Fruit fly (Drosophila melanogaster) whole organism, embryonic: ENCODE data around the gene CG15539.

Experiments
- Ada2b ChIP-seq: fragments of 200-800 bp; sonication (Bioruptor generic); IDR thresholded peaks from 2 replicates; pipeline ENCODE4 v1.3.6; 2022; ENCODE audit warnings: missing biosample characterization, missing genetic modification characterization
- Antp ChIP-seq: fragments of 200-800 bp; sonication (Bioruptor generic); optimal IDR thresholded peaks from 3 replicates; lab custom pipeline; 2016; ENCODE audit warnings: missing biosample characterization, missing genetic modification characterization
- Awh ChIP-seq: fragments of 200-800 bp; sonication (Bioruptor generic); IDR thresholded peaks from 2 replicates; pipeline ENCODE4, ENCODE4 v1.3.6; 2022; ENCODE audit warnings: missing biosample characterization, missing genetic modification characterization
- CG10462 ChIP-seq: fragments of 200-800 bp; sonication (Bioruptor generic); optimal IDR thresholded peaks from 2 replicates; lab custom pipeline; 2016; ENCODE audit warnings: missing biosample characterization, missing genetic modification characterization
- CG11695 ChIP-seq: fragments of 200-800 bp; sonication (Bioruptor generic); IDR thresholded peaks from 3 replicates; pipeline ENCODE4 v1.3.6; 2022; ENCODE audit warnings: missing biosample characterization, missing genetic modification characterization
- CG12659 ChIP-seq: fragments of 200-800 bp; sonication (Bioruptor generic); optimal IDR thresholded peaks from 3 replicates; lab custom pipeline; 2017; ENCODE audit warnings: mild to moderate bottlenecking, missing biosample characterization, missing genetic modification reagents, missing genetic modification characterization
- CG13287 ChIP-seq: fragments of 200-800 bp; sonication (Bioruptor generic); IDR thresholded peaks from 2 replicates; pipeline ENCODE4 v1.3.6; 2022; ENCODE audit warnings: missing biosample characterization, missing genetic modification characterization; ENCODE audit not compliant: partially characterized antibody
- CG15696 ChIP-seq: fragments of 200-800 bp; sonication (Bioruptor generic); optimal IDR thresholded peaks from 2 replicates; lab custom pipeline; 2019; ENCODE audit warnings: missing biosample characterization, mild to moderate bottlenecking, missing genetic modification characterization, moderate library complexity
- CG16813 ChIP-seq: fragments of 200-800 bp; sonication (Bioruptor generic); IDR thresholded peaks from 3 replicates; pipeline ENCODE4 v1.3.6; 2022; ENCODE audit warnings: missing biosample characterization, missing genetic modification characterization; ENCODE audit not compliant: partially characterized antibody
- CG17361 ChIP-seq: fragments of 200-800 bp; sonication (Bioruptor generic); IDR thresholded peaks from 3 replicates; pipeline ENCODE4 v1.3.6; 2022; ENCODE audit warnings: missing biosample characterization, missing genetic modification characterization
- CG17568 ChIP-seq: fragments of 200-800 bp; sonication (Bioruptor generic); optimal IDR thresholded peaks from 2 replicates; lab custom pipeline; 2018; ENCODE audit warnings: missing biosample characterization, mild to moderate bottlenecking, missing genetic modification characterization, moderate library complexity
- CG2116 ChIP-seq: fragments of 200-800 bp; sonication (Bioruptor generic); optimal IDR thresholded peaks from 3 replicates; lab custom pipeline; 2018; ENCODE audit warnings: missing biosample characterization, mild to moderate bottlenecking, missing genetic modification characterization
- CG30403 ChIP-seq: fragments of 200-800 bp; sonication (Bioruptor generic); optimal IDR thresholded peaks from 3 replicates; lab custom pipeline; 2016; ENCODE audit warnings: missing biosample characterization, missing genetic modification characterization
- CG32767 ChIP-seq: fragments of 200-800 bp; sonication (Bioruptor generic); IDR thresholded peaks from 2 replicates; pipeline ENCODE4 v1.3.6; 2022; ENCODE audit warnings: missing biosample characterization, missing genetic modification characterization
- CG33557 ChIP-seq: fragments of 200-800 bp; sonication (Bioruptor generic); optimal IDR thresholded peaks from 2 replicates; lab custom pipeline; 2019; ENCODE audit warnings: missing biosample characterization, mild to moderate bottlenecking, missing genetic modification characterization, moderate library complexity
- CG3838 ChIP-seq: fragments of 200-800 bp; sonication (Bioruptor generic); optimal IDR thresholded peaks from 3 replicates; lab custom pipeline; 2016; ENCODE audit warnings: missing biosample characterization, missing genetic modification characterization
- CG4328 ChIP-seq: fragments of 200-800 bp; sonication (Bioruptor generic); optimal IDR thresholded peaks from 3 replicates; lab custom pipeline; 2017; ENCODE audit warnings: missing biosample characterization, missing genetic modification reagents, missing genetic modification characterization
- CG4820 ChIP-seq: fragments of 200-800 bp; sonication (Bioruptor generic); optimal IDR thresholded peaks from 3 replicates; lab custom pipeline; 2016; ENCODE audit warnings: missing biosample characterization, missing genetic modification characterization
- CG7987 ChIP-seq: fragments of 200-800 bp; sonication (Bioruptor generic); optimal IDR thresholded peaks from 2 replicates; lab custom pipeline; 2018; ENCODE audit warnings: missing biosample characterization, mild to moderate bottlenecking, missing genetic modification characterization, moderate library complexity
- CG8359 ChIP-seq: fragments of 200-800 bp; sonication (Bioruptor generic); optimal IDR thresholded peaks from 2 replicates; lab custom pipeline; 2017; ENCODE audit warnings: missing biosample characterization, mild to moderate bottlenecking, missing genetic modification characterization, borderline replicate concordance
- CG9609 ChIP-seq: fragments of 200-800 bp; sonication (Bioruptor generic); optimal IDR thresholded peaks from 3 replicates; lab custom pipeline; 2016; ENCODE audit warnings: missing biosample characterization, missing genetic modification characterization
- CG9727 ChIP-seq: fragments of 200-800 bp; sonication (Bioruptor generic); optimal IDR thresholded peaks from 3 replicates; lab custom pipeline; 2017; ENCODE audit warnings: missing biosample characterization, mild to moderate bottlenecking, missing genetic modification characterization
- Ets65A ChIP-seq: fragments of 200-800 bp; sonication (Bioruptor generic); peaks from one replicate; lab custom pipeline; 2016; ENCODE audit warnings: missing biosample characterization, missing genetic modification characterization
- Fer1 ChIP-seq: fragments of 200-800 bp; sonication (Bioruptor generic); optimal IDR thresholded peaks from 2 replicates; lab custom pipeline; 2017; ENCODE audit warnings: missing biosample characterization, mild to moderate bottlenecking, missing genetic modification characterization
- Med ChIP-seq: fragments of 200-800 bp; sonication (Bioruptor generic); peaks from one replicate; lab custom pipeline; 2016; ENCODE audit warnings: missing biosample characterization, missing genetic modification characterization, mild to moderate bottlenecking, inconsistent platforms, moderate library complexity
- Nf-YC ChIP-seq: fragments of 200-800 bp; optimal IDR thresholded peaks from 3 replicates; lab custom pipeline; 2019; ENCODE audit warnings: missing biosample characterization, mild to moderate bottlenecking, missing genetic modification characterization, moderate library complexity
- Rx ChIP-seq: fragments of 200-800 bp; sonication (Bioruptor generic); IDR thresholded peaks from 2 replicates; pipeline ENCODE4 v1.3.6; 2022; ENCODE audit warnings: missing biosample characterization, missing genetic modification characterization
- Spps ChIP-seq: fragments of 200-800 bp; sonication (Bioruptor generic); optimal IDR thresholded peaks from 2 replicates; lab custom pipeline; 2018; ENCODE audit warnings: missing biosample characterization, mild to moderate bottlenecking, missing genetic modification characterization
- TFAM ChIP-seq: fragments of 200-800 bp; sonication (Bioruptor generic); optimal IDR thresholded peaks from 2 replicates; lab custom pipeline; 2017; ENCODE audit warnings: missing biosample characterization, missing genetic modification characterization, inconsistent platforms
- Taf1 ChIP-seq: fragments of 200-800 bp; sonication (Bioruptor generic); IDR thresholded peaks from 2 replicates; pipeline ENCODE4 v1.3.6; 2022; ENCODE audit warnings: missing biosample characterization, missing genetic modification characterization
- Trl ChIP-seq, 3 experiments: fragments of >200 bp in 2 of 3; fragments of 200-800 bp in 1 of 3; sonication (Bioruptor generic) in 1 of 3; optimal IDR thresholded peaks; 2 replicates in 1 of 3; 3 replicates in 2 of 3; lab custom pipeline; 2016 to 2017; ENCODE audit warnings: missing biosample characterization in 1 of 3, missing genetic modification characterization in 1 of 3
- abd-A ChIP-seq: fragments of 200-800 bp; sonication (Bioruptor generic); optimal IDR thresholded peaks from 3 replicates; lab custom pipeline; 2019; ENCODE audit warnings: missing biosample characterization, mild to moderate bottlenecking, missing genetic modification characterization, moderate library complexity
- ash1 ChIP-seq: fragments of 200-800 bp; sonication (Bioruptor generic); optimal IDR thresholded peaks from 2 replicates; lab custom pipeline; 2018; ENCODE audit warnings: missing biosample characterization, mild to moderate bottlenecking, missing genetic modification characterization
- ato ChIP-seq: fragments of 200-800 bp; sonication (Bioruptor generic); IDR thresholded peaks from 2 replicates; pipeline ENCODE4 v1.3.6; 2022; ENCODE audit warnings: missing biosample characterization, missing genetic modification characterization; ENCODE audit not compliant: partially characterized antibody
- chinmo ChIP-seq: fragments of 200-800 bp; sonication (Bioruptor generic); IDR thresholded peaks from 4 replicates; pipeline ENCODE4 v1.3.6; 2022; ENCODE audit warnings: missing biosample characterization, missing genetic modification characterization; ENCODE audit not compliant: partially characterized antibody
- dati ChIP-seq: fragments of 200-800 bp; sonication (Bioruptor generic); IDR thresholded peaks from 2 replicates; pipeline ENCODE4 v1.3.6; 2022; ENCODE audit warnings: missing biosample characterization, missing genetic modification characterization
- ewg ChIP-seq: fragments of 200-800 bp; sonication (Bioruptor generic); optimal IDR thresholded peaks from 3 replicates; lab custom pipeline; 2017; ENCODE audit warnings: mild to moderate bottlenecking, missing biosample characterization, missing genetic modification reagents, missing genetic modification characterization
- gcm ChIP-seq: fragments of 200-800 bp; sonication (Bioruptor generic); optimal IDR thresholded peaks from 2 replicates; lab custom pipeline; 2019; ENCODE audit warnings: missing biosample characterization, mild to moderate bottlenecking, missing genetic modification characterization, moderate library complexity
- gsb ChIP-seq: fragments of 200-800 bp; sonication (Bioruptor generic); IDR thresholded peaks from 2 replicates; pipeline ENCODE4 v1.3.6; 2022; ENCODE audit warnings: missing biosample characterization, missing genetic modification characterization
- kay ChIP-seq: fragments of 200-800 bp; sonication (Bioruptor generic); optimal IDR thresholded peaks from 2 replicates; lab custom pipeline; 2016; ENCODE audit warnings: missing biosample characterization, missing genetic modification characterization
- klu ChIP-seq: fragments of 200-800 bp; sonication (Bioruptor generic); IDR thresholded peaks from 2 replicates; pipeline ENCODE4 v1.3.6; 2022; ENCODE audit warnings: missing biosample characterization, missing genetic modification characterization
- mam ChIP-seq: fragments of 200-800 bp; sonication (Bioruptor generic); optimal IDR thresholded peaks from 3 replicates; lab custom pipeline; 2016; ENCODE audit warnings: missing biosample characterization, missing genetic modification characterization
- nerfin-2 ChIP-seq: fragments of 200-800 bp; sonication (Bioruptor generic); IDR thresholded peaks from 2 replicates; pipeline ENCODE4 v1.3.6; 2022; ENCODE audit warnings: missing biosample characterization, missing genetic modification characterization; ENCODE audit not compliant: partially characterized antibody
- oc ChIP-seq: fragments of 200-800 bp; sonication (Bioruptor generic); optimal IDR thresholded peaks from 2 replicates; lab custom pipeline; 2018; ENCODE audit warnings: missing biosample characterization, mild to moderate bottlenecking, missing genetic modification characterization, moderate library complexity
- odd ChIP-seq: fragments of 200-800 bp; sonication (Bioruptor generic); optimal IDR thresholded peaks from 2 replicates; lab custom pipeline; 2017; ENCODE audit warnings: missing biosample characterization, mild to moderate bottlenecking, missing genetic modification characterization
- pho ChIP-seq: fragments of 200-800 bp; sonication (Bioruptor generic); optimal IDR thresholded peaks from 2 replicates; lab custom pipeline; 2016; ENCODE audit warnings: missing biosample characterization, missing genetic modification characterization
- psq ChIP-seq: fragments of 200-800 bp; sonication (Bioruptor generic); optimal IDR thresholded peaks from 2 replicates; lab custom pipeline; 2017; ENCODE audit warnings: missing biosample characterization, missing genetic modification characterization
- row ChIP-seq: fragments of 200-800 bp; sonication (Bioruptor generic); IDR thresholded peaks from 3 replicates; pipeline ENCODE4 v1.3.6; 2022; ENCODE audit warnings: missing biosample characterization, missing genetic modification characterization
- sima ChIP-seq: fragments of 200-800 bp; sonication (Bioruptor generic); optimal IDR thresholded peaks from 2 replicates; lab custom pipeline; 2016; ENCODE audit warnings: missing biosample characterization, missing genetic modification characterization

The CG15539 gene

DNA sequence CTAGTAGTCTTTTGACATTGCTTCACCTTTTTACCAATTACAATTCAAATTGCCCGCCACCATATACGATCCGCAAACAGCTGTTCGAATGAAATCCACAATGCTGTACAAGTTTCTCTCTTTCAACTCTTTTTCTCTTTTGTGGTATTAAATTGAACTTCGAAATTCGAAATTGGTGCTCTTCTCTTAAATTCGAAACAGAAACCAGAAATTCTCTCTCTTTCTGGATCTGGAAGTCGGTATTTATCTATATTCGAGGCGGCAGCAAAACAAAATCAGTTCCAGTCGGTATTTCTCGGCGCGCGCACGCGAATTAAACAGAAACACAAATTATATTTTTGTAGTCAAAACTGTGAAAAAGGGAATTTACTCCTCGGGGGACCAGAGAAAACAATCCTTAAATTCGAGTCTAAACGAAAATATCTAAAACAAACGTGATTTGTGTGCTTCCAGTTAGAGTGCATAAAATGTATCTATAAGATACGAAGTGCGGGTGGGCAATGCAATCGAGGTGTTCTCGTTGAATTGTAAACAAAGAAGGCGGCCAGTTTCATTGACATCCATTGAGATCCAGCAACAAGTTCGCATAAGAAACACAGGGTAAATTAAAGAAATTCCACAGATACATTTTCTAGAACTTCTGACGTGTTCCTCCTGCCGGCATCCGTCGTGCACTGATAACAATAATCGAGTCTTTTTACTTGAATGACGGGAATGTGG is 39.9 kb upstream of the CG15539 start, which contains the start of gene PH4alphaEFB (continued):
- TF ChIP-seq gsb: no peak
- 0 out of 3 replicates have a peak, but pooled peaks have one; percentile 21 for TF ChIP-seq CG11695 (GFP tag; lab: Robert Waterston, UW)
- no peak for TF ChIP-seq dati (GFP tag; lab: Robert Waterston, UW)
- no peak for TF ChIP-seq Spps (tag; lab: Kevin White, UChicago)
- peak; percentile 45 for TF ChIP-seq Fer1 (GFP tag; lab: Kevin White, UChicago)
- no peak for TF ChIP-seq Rx
- peak; percentile 58 for TF ChIP-seq CG17568 (GFP tag; lab: Kevin White, UChicago)
- TF ChIP-seq Ada2b (GFP tag; lab: Robert Waterston, UW): no peak
- TF ChIP-seq abd-A (tag; lab: Kevin White, UChicago): no peak
- TF ChIP-seq psq (GFP tag; lab: Kevin White, UChicago): no peak
- no peak for TF ChIP-seq CG15696 (tag; lab: Kevin White, UChicago)
- TF ChIP-seq Nf-YC (tag; lab: Kevin White, UChicago): peak; percentile 34
- no peak for TF ChIP-seq CG4820
- TF ChIP-seq TFAM (GFP tag; lab: Kevin White, UChicago): no peak
- TF ChIP-seq oc: no peak
- no peak for TF ChIP-seq sima (GFP tag; lab: Kevin White, UChicago)
- no peak for TF ChIP-seq nerfin-2 (GFP tag; lab: Robert Waterston, UW)
- TF ChIP-seq mam (GFP tag; lab: Kevin White, UChicago): no peak
- TF ChIP-seq row (GFP tag; lab: Robert Waterston, UW): no peak
- TF ChIP-seq Ets65A (GFP tag; lab: Kevin White, UChicago): no peak
- TF ChIP-seq odd: peak; percentile 1
- TF ChIP-seq CG4328 (GFP tag; lab: Kevin White, UChicago): no peak
- TF ChIP-seq CG16813 (GFP tag; lab: Robert Waterston, UW): no peak
- TF ChIP-seq CG7987 (GFP tag; lab: Kevin White, UChicago): peak; percentile 8
- no peak for TF ChIP-seq kay (GFP tag; lab: Kevin White, UChicago)
- peak; percentile 43 for TF ChIP-seq Med (GFP tag; lab: Kevin White, UChicago)
- TF ChIP-seq ato (GFP tag; lab: Robert Waterston, UW): no peak
- TF ChIP-seq Taf1 (GFP tag; lab: Robert Waterston, UW): no peak
- no peak for TF ChIP-seq CG9727 (GFP tag; lab: Kevin White, UChicago)
- TF ChIP-seq chinmo: peak; percentile 56; the same call in 1 of the 4 replicates
- no peak for TF ChIP-seq CG12659 (GFP tag; lab: Kevin White, UChicago)
- no peak; the same call in 1 of the 2 replicates for TF ChIP-seq CG32767
- TF ChIP-seq pho (GFP tag; lab: Kevin White, UChicago): no peak
- TF ChIP-seq CG30403 (GFP tag; lab: Kevin White, UChicago): no peak
- TF ChIP-seq CG2116 (GFP tag; lab: Kevin White, UChicago): no peak
- TF ChIP-seq ewg (GFP tag; lab: Kevin White, UChicago): peak; percentile 76
- TF ChIP-seq CG17361 (GFP tag; lab: Robert Waterston, UW): no peak
- TF ChIP-seq Awh: no peak
- TF ChIP-seq CG3838 (GFP tag; lab: Kevin White, UChicago): no peak
- no peak for TF ChIP-seq CG8359
- TF ChIP-seq Antp (GFP tag; lab: Kevin White, UChicago): no peak
- TF ChIP-seq CG10462 (GFP tag; lab: Kevin White, UChicago): no peak
- TF ChIP-seq Trl (optimal IDR thresholded peaks at IDR 0.05; lab: Kevin White, UChicago): peak; percentile 84 to 94
- no peak for TF ChIP-seq Trl (GFP tag; optimal IDR thresholded peaks at IDR 0.05; lab: Kevin White, UChicago)
- peak; percentile 7 for TF ChIP-seq CG33557 (GFP tag; lab: Kevin White, UChicago)
- no peak for TF ChIP-seq klu
- TF ChIP-seq CG13287 (GFP tag; lab: Robert Waterston, UW): peak; percentile 45
- peak; percentile 64 for TF ChIP-seq gcm (GFP tag; lab: Kevin White, UChicago)
- TF ChIP-seq ash1 (GFP tag; lab: Kevin White, UChicago): no peak
- no peak for TF ChIP-seq CG9609
